Worm (Caenorhabditis elegans): ENCODE measurements around the gene srsx-9.

ce11 chrV:4951434-4951833 lies 21.4 kb downstream of the srsx-9 start, which contains the start of gene str-207:
- no peak for TF ChIP-seq pqm-1 (tag; optimal IDR thresholded peaks at IDR 0.05)
- TF ChIP-seq aha-1 (tag; optimal IDR thresholded peaks at IDR 0.05), result no peak
- TF ChIP-seq lin-14 (GFP tag; optimal IDR thresholded peaks at IDR 0.05), result no peak
- no peak for TF ChIP-seq nhr-77 (tag; optimal IDR thresholded peaks at IDR 0.05)
- TF ChIP-seq fos-1 (tag; optimal IDR thresholded peaks at IDR 0.05), result no peak
- TF ChIP-seq mef-2 (tag; optimal IDR thresholded peaks at IDR 0.05), result no peak
- TF ChIP-seq nhr-76 (tag; optimal IDR thresholded peaks at IDR 0.05), result no peak
- no peak for TF ChIP-seq lin-35 (GFP tag; optimal IDR thresholded peaks at IDR 0.05)
- no peak for TF ChIP-seq unc-86 (tag; optimal IDR thresholded peaks at IDR 0.05)
- no peak for TF ChIP-seq ztf-11 (tag; optimal IDR thresholded peaks at IDR 0.05)
- TF ChIP-seq egl-27 (tag; optimal IDR thresholded peaks at IDR 0.05), result no peak

Measured in whole organism, L1 larva.